Worm (Caenorhabditis elegans): ENCODE results near the gene rsp-5.

- TF ChIP-seq che-1 (tag; optimal IDR thresholded peaks at IDR 0.05) (no peak), ceh-22 (tag; optimal IDR thresholded peaks at IDR 0.05) (no peak), ceh-48 (tag; optimal IDR thresholded peaks at IDR 0.05) (no peak), ceh-30 (tag; optimal IDR thresholded peaks at IDR 0.05) (no peak), nhr-11 (tag; optimal IDR thresholded peaks at IDR 0.05) (no peak), unc-86 (tag; optimal IDR thresholded peaks at IDR 0.05) (no peak), nfya-1 (tag; optimal IDR thresholded peaks at IDR 0.05) (no peak), pha-4 (tag; optimal IDR thresholded peaks at IDR 0.05) (no peak), pqm-1 (tag; optimal IDR thresholded peaks at IDR 0.05) (no peak), zip-5 (tag; optimal IDR thresholded peaks at IDR 0.05) (no peak), sox-4 (tag; optimal IDR thresholded peaks at IDR 0.05) (no peak)
These were observed 36.2 kb downstream of the rsp-5 start for ce11 chrII:6526136-6526684.

Measured in whole organism, late embryonic.